Worm (Caenorhabditis elegans) whole organism, midembryonic: ENCODE results near the gene B0024.3.
A peak's percentile ranks its signal among the peaks of the same experiment; 100 is the strongest.

Experiments
- T22C8.4 ChIP-seq: fragments of 200-800 bp; sonication (Bioruptor generic); IDR thresholded peaks from 2 replicates; pipeline ENCODE4 v1.3.6; 2022; ENCODE audit warnings: missing genetic modification characterization, missing compliant biosample characterization
- cog-1 ChIP-seq: sonication (generic microtip); optimal IDR thresholded peaks from 2 replicates; lab custom pipeline; 2016; ENCODE audit warnings: missing genetic modification characterization, missing compliant biosample characterization
- flt-1 ChIP-seq: fragments of 200-800 bp; sonication (Bioruptor generic); IDR thresholded peaks from 2 replicates; pipeline ENCODE4 v1.3.6; 2022; ENCODE audit warnings: missing genetic modification characterization, missing compliant biosample characterization
- klf-2 ChIP-seq: fragments of 200-800 bp; sonication (Bioruptor generic); conservative IDR thresholded peaks from 2 replicates; pipeline ENCODE4 v1.3.6; 2022; ENCODE audit warnings: missing genetic modification reagents, missing genetic modification characterization, missing compliant biosample characterization
- med-1 ChIP-seq: sonication (generic microtip); optimal IDR thresholded peaks from 2 replicates; lab custom pipeline; 2017; ENCODE audit warnings: missing genetic modification characterization, mild to moderate bottlenecking, missing compliant biosample characterization, antibody characterized with exemption, missing genetic modification reagents; ENCODE audit not compliant: insufficient read depth
- ref-1 ChIP-seq: fragments of 200-800 bp; sonication (Bioruptor generic); conservative IDR thresholded peaks from 2 replicates; pipeline ENCODE4 v1.3.6; 2022; ENCODE audit warnings: missing genetic modification reagents, missing genetic modification characterization, missing compliant biosample characterization
- tab-1 ChIP-seq: fragments of 200-800 bp; sonication (Bioruptor generic); IDR thresholded peaks from 2 replicates; pipeline ENCODE4 v1.3.6; 2022; ENCODE audit warnings: missing genetic modification characterization, missing compliant biosample characterization
- ztf-23 ChIP-seq: fragments of 200-800 bp; sonication (Bioruptor generic); IDR thresholded peaks from 2 replicates; pipeline ENCODE4 v1.3.6; 2022; ENCODE audit warnings: missing genetic modification reagents, missing genetic modification characterization, missing compliant biosample characterization
- ztf-29 ChIP-seq: fragments of 200-800 bp; sonication (Bioruptor generic); IDR thresholded peaks from 2 replicates; pipeline ENCODE4 v1.3.6; 2022; ENCODE audit warnings: missing genetic modification reagents, missing genetic modification characterization, missing compliant biosample characterization

Gene B0024.3

ce11 chrV:10287260-10287659 lies at the start of gene B0024.3:
Gene B0024.3 (plus strand): TSS chrV:10287560.
- TF ChIP-seq med-1 (no peak), cog-1 (no peak), ztf-23 (GFP tag; lab: Robert Waterston, UW) (no peak), flt-1 (no peak), T22C8.4 (GFP tag; lab: Robert Waterston, UW) (no peak), tab-1 (GFP tag; lab: Robert Waterston, UW) (no peak), ztf-29 (no peak), klf-2 (no peak), ref-1 (no peak)

ce11 chrV:10237959-10238444 lies 49.4 kb upstream of the B0024.3 start:
- TF ChIP-seq ztf-29 (no peak), med-1 (no peak), klf-2 (no peak), T22C8.4 (GFP tag; lab: Robert Waterston, UW) (no peak), cog-1 (no peak), tab-1 (GFP tag; lab: Robert Waterston, UW) (no peak), ztf-23 (GFP tag; lab: Robert Waterston, UW) (no peak)

- TF ChIP-seq ref-1 (no peak), tab-1 (GFP tag; lab: Robert Waterston, UW) (0 out of 2 replicates have a peak, but pooled peaks have one; percentile 46)
Measured at ce11 chrV:10238665-10239064, 48.7 kb upstream of the B0024.3 start, which contains the start of gene fubl-1. Gene fubl-1 (minus strand): TSS chrV:10238866.

DNA sequence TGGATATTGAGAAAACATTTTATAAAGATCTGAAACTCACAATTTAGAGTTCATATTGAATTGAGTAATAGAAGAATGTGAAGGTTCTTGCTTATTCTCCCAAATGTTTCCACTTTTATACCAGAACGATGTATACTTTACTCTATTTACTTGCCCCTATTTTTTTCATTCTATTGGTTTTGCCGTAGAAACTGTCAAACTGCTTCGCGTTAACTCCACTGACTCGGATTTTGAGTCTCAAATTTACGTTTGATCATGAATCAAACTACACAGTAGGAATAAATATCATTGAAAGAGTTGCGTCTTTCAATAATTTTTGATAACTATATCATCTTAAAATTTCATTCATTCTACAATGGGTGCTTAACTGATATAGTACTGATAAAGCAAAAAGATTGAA lies 47.5 kb upstream of the B0024.3 start, which contains the start of gene fipr-8:
Gene fipr-8 (minus strand): TSS at position 101 of the 400 bp plus-strand sequence.
- no peak for TF ChIP-seq flt-1
- no peak for TF ChIP-seq ref-1
- no peak for TF ChIP-seq ztf-23 (GFP tag; lab: Robert Waterston, UW)
- no peak for TF ChIP-seq med-1
- no peak for TF ChIP-seq klf-2
- no peak for TF ChIP-seq T22C8.4 (GFP tag; lab: Robert Waterston, UW)
- no peak for TF ChIP-seq tab-1 (GFP tag; lab: Robert Waterston, UW)
- TF ChIP-seq ztf-29 = no peak
- TF ChIP-seq cog-1 = no peak

ce11 chrV:10241121-10241803 lies 46.1 kb upstream of the B0024.3 start, which contains the start of the genes C12D8.21 and col-148:
Gene C12D8.21 (minus strand): TSS chrV:10241188.
Gene col-148 (plus strand): TSS chrV:10241753.
- TF ChIP-seq ztf-29 (no peak), tab-1 (GFP tag; lab: Robert Waterston, UW) (no peak), cog-1 (no peak), T22C8.4 (GFP tag; lab: Robert Waterston, UW) (no peak), flt-1 (no peak), ztf-23 (GFP tag; lab: Robert Waterston, UW) (no peak), med-1 (no peak), ref-1 (no peak), klf-2 (no peak)

DNA sequence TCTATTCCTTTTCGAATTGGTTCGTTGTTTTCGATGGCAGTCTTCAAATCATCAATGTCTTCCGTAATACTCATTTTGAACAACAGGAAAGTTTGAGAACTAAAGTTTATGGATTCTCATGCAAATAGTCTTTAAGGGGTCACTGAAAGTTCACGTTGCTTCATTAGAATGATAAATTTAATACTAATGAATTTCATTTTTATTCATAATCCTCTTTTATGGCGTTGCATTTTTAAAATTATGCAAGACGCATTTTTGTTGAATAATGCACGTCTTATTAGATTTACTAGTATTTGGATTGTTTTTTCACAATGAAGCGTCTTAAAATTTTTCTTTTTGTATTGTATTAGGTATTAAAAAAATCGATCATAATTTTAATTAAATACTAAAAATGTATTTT lies 44.3 kb upstream of the B0024.3 start, which contains the start of gene C12D8.9:
Gene C12D8.9 (minus strand): TSS at position 101 of the 400 bp plus-strand sequence.
- no peak for TF ChIP-seq flt-1
- no peak for TF ChIP-seq med-1
- TF ChIP-seq klf-2 = no peak
- no peak for TF ChIP-seq ztf-23 (GFP tag; lab: Robert Waterston, UW)
- TF ChIP-seq cog-1 = no peak
- TF ChIP-seq T22C8.4 (GFP tag; lab: Robert Waterston, UW) = no peak

- TF ChIP-seq tab-1 (GFP tag; lab: Robert Waterston, UW) = no peak
- no peak for TF ChIP-seq ztf-29
- no peak for TF ChIP-seq klf-2
- no peak for TF ChIP-seq T22C8.4 (GFP tag; lab: Robert Waterston, UW)
- no peak for TF ChIP-seq ztf-23 (GFP tag; lab: Robert Waterston, UW)
- no peak for TF ChIP-seq ref-1
- TF ChIP-seq flt-1 = no peak
- no peak for TF ChIP-seq med-1
Measured at ce11 chrV:10244018-10244720, 43.2 kb upstream of the B0024.3 start.

DNA sequence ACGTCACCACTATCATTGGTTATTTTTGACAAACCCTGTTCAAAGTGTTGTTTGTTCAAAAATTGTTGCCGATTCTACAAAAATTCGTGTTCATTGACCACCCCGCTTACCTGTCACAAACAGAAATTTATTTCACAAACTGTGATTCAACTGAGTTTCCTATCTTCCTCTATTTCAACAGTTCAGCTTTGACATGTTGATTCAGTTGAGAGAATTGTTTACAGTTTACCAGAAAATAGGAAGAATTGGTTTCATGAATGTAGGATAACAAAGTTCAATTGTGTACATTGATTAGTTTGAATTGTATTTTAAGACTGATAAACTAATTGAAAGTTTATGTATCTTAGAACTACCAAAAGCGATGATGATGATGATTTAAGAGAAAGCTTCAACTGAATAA lies 41.7 kb upstream of the B0024.3 start:
- TF ChIP-seq cog-1 (no peak), T22C8.4 (GFP tag; lab: Robert Waterston, UW) (no peak), med-1 (no peak), ztf-23 (GFP tag; lab: Robert Waterston, UW) (no peak), flt-1 (no peak), tab-1 (GFP tag; lab: Robert Waterston, UW) (no peak), ztf-29 (no peak), ref-1 (no peak), klf-2 (no peak)

ce11 chrV:10246443-10246885 lies 40.9 kb upstream of the B0024.3 start:
- TF ChIP-seq flt-1 (no peak), med-1 (no peak), ztf-29 (no peak), tab-1 (GFP tag; lab: Robert Waterston, UW) (no peak), ref-1 (no peak), cog-1 (no peak), klf-2 (no peak), ztf-23 (GFP tag; lab: Robert Waterston, UW) (no peak), T22C8.4 (GFP tag; lab: Robert Waterston, UW) (no peak)

- TF ChIP-seq med-1 = no peak
- TF ChIP-seq T22C8.4 (GFP tag; lab: Robert Waterston, UW) = no peak
- no peak for TF ChIP-seq flt-1
- TF ChIP-seq cog-1 = no peak
- TF ChIP-seq tab-1 (GFP tag; lab: Robert Waterston, UW) = no peak
- TF ChIP-seq ref-1 = no peak
- TF ChIP-seq ztf-23 (GFP tag; lab: Robert Waterston, UW) = no peak
- TF ChIP-seq klf-2 = no peak
- no peak for TF ChIP-seq ztf-29
Measured at ce11 chrV:10246967-10247366, 40.4 kb upstream of the B0024.3 start.
